Worm (Caenorhabditis elegans): ENCODE data around the gene ndua-5.

The ndua-5 gene

ce11 chrIV:9500100-9500499 lies 24.6 kb downstream of the ndua-5 start, which contains the start of gene ugt-21:
Gene ugt-21, plus strand, starts transcription at chrIV:9500311.
- TF ChIP-seq dao-5 (tag; optimal IDR thresholded peaks at IDR 0.05): no peak
- TF ChIP-seq him-1 (tag; optimal IDR thresholded peaks at IDR 0.05): no peak
- TF ChIP-seq W03F9.2 (tag; optimal IDR thresholded peaks at IDR 0.05): no peak

- no peak for TF ChIP-seq dao-5 (tag; optimal IDR thresholded peaks at IDR 0.05)
- no peak for TF ChIP-seq W03F9.2 (tag; optimal IDR thresholded peaks at IDR 0.05)
- no peak for TF ChIP-seq him-1 (tag; optimal IDR thresholded peaks at IDR 0.05)
These were observed 25.1 kb downstream of the ndua-5 start for ce11 chrIV:9499636-9500035.

- TF ChIP-seq W03F9.2 (tag; optimal IDR thresholded peaks at IDR 0.05) (no peak), him-1 (tag; optimal IDR thresholded peaks at IDR 0.05) (no peak), dao-5 (tag; optimal IDR thresholded peaks at IDR 0.05) (no peak)
These were observed 26.6 kb downstream of the ndua-5 start, which contains the start of gene sru-4 for ce11 chrIV:9498088-9498487. Gene sru-4, plus strand, starts transcription at chrIV:9498388.

DNA sequence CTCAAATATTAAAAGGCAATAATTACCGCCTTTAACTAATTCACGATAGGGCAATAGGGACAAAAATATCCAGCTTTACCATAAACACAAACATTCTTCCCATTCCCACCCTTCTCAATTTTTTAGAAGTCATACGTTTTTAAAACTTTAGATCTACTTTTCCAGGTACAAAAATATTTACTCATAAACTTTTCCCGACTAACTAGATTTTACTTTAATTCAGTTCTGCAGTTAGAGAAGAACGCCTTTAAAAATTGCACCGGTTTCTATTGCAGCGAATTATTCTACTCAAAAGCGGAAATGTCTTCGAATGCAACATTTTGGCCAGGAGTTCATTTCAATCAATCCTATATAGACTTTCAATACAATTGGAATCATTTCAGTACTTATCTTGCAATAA lies 28.4 kb downstream of the ndua-5 start, which contains the start of gene sru-3:
Gene sru-3, plus strand, starts transcription at position 301 of the 400 bp plus-strand sequence.
- TF ChIP-seq him-1 (tag; optimal IDR thresholded peaks at IDR 0.05): no peak
- no peak for TF ChIP-seq W03F9.2 (tag; optimal IDR thresholded peaks at IDR 0.05)
- TF ChIP-seq dao-5 (tag; optimal IDR thresholded peaks at IDR 0.05): no peak

- no peak for TF ChIP-seq him-1 (tag; optimal IDR thresholded peaks at IDR 0.05)
- no peak for TF ChIP-seq W03F9.2 (tag; optimal IDR thresholded peaks at IDR 0.05)
- no peak for TF ChIP-seq dao-5 (tag; optimal IDR thresholded peaks at IDR 0.05)
These were observed 34.4 kb downstream of the ndua-5 start, which contains the start of gene sru-6 for ce11 chrIV:9490320-9490719. Gene sru-6, plus strand, starts transcription at chrIV:9490620.

ce11 chrIV:9488315-9488714 lies 36.4 kb downstream of the ndua-5 start, which contains the start of gene sru-1:
Gene sru-1, plus strand, starts transcription at chrIV:9488615.
- TF ChIP-seq him-1 (tag; optimal IDR thresholded peaks at IDR 0.05): no peak
- no peak for TF ChIP-seq W03F9.2 (tag; optimal IDR thresholded peaks at IDR 0.05)
- TF ChIP-seq dao-5 (tag; optimal IDR thresholded peaks at IDR 0.05): no peak

DNA sequence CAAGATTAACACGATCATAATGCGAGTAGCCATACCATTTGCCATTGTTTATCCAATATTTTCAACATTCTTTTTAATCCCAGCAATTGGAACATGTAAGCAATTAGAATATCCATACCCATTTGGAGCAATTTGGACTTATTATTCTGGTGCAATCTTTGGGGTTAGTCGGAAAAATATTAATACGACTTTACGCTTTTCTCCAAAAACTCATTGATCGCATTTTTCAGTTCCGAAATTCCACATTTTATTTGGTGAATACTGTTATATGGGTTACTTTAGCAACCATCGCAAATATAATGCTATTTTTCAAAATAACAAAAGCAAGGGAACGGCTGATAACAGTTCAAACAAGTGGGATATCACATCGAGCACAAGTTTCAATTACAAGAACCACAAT lies 37.9 kb downstream of the ndua-5 start:
- TF ChIP-seq W03F9.2 (tag; optimal IDR thresholded peaks at IDR 0.05): no peak
- TF ChIP-seq him-1 (tag; optimal IDR thresholded peaks at IDR 0.05): no peak
- TF ChIP-seq dao-5 (tag; optimal IDR thresholded peaks at IDR 0.05): no peak

- no peak for TF ChIP-seq him-1 (tag; optimal IDR thresholded peaks at IDR 0.05)
- no peak for TF ChIP-seq W03F9.2 (tag; optimal IDR thresholded peaks at IDR 0.05)
- TF ChIP-seq dao-5 (tag; optimal IDR thresholded peaks at IDR 0.05): no peak
These were observed 38.7 kb downstream of the ndua-5 start, which contains the start of gene sru-2 for ce11 chrIV:9485972-9486371. Gene sru-2, plus strand, starts transcription at chrIV:9486272.

ce11 chrIV:9485040-9485439 lies 39.7 kb downstream of the ndua-5 start, which contains the start of gene gadr-2:
Gene gadr-2, minus strand, starts transcription at chrIV:9485140.
- TF ChIP-seq him-1 (tag; optimal IDR thresholded peaks at IDR 0.05): no peak

DNA sequence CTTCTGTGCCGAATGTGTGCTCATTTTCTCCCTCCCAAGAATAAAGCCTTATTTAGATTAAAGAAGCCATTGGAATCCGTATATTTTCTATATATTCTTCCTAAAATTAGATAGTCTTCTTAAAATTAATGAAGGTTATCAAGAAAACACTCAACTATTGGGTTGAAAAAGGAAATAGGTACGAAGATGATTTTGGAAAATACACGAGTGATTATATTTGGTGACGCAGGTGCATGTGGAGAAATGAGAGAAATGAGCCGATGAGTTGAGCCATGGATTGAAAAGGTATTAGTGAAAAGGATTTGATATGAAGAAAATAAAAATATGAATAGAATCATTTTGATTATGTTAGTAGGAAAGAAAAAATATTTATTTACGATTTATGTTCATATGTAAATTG lies 43.8 kb downstream of the ndua-5 start, which contains the start of gene cng-3:
Gene cng-3, minus strand, starts transcription at position 102 of the 400 bp plus-strand sequence.
- TF ChIP-seq W03F9.2 (tag; optimal IDR thresholded peaks at IDR 0.05): no peak
- TF ChIP-seq him-1 (tag; optimal IDR thresholded peaks at IDR 0.05): no peak
- no peak for TF ChIP-seq dao-5 (tag; optimal IDR thresholded peaks at IDR 0.05)

- TF ChIP-seq W03F9.2 (tag; optimal IDR thresholded peaks at IDR 0.05) (no peak), him-1 (tag; optimal IDR thresholded peaks at IDR 0.05) (peak; percentile 36), dao-5 (tag; optimal IDR thresholded peaks at IDR 0.05) (peak; percentile 88)
These were observed 47.4 kb downstream of the ndua-5 start, which contains the start of gene wrt-3 for ce11 chrIV:9477135-9477928. Gene wrt-3, minus strand, starts transcription at chrIV:9477456.

Measured in whole organism, L4/young adult.